Fruit fly (Drosophila melanogaster) whole organism, embryonic: Measurements from ENCODE around the gene CG31633.

Experiments
- Awh ChIP-seq: fragments of 200-800 bp; sonication (Bioruptor generic); IDR thresholded peaks from 2 replicates; pipeline ENCODE4, ENCODE4 v1.3.6; 2022; ENCODE audit warnings: missing biosample characterization, missing genetic modification characterization
- CG10959 ChIP-seq: fragments of 200-800 bp; sonication (Bioruptor generic); IDR thresholded peaks from 2 replicates; pipeline ENCODE4 v1.3.6; 2022; ENCODE audit warnings: missing biosample characterization, missing genetic modification characterization
- CG11398 ChIP-seq: fragments of 200-800 bp; sonication (Bioruptor generic); optimal IDR thresholded peaks from 2 replicates; lab custom pipeline; 2016; ENCODE audit warnings: missing biosample characterization, missing genetic modification characterization
- CG12104 ChIP-seq: fragments of 200-800 bp; sonication (Bioruptor generic); optimal IDR thresholded peaks from 3 replicates; lab custom pipeline; 2016; ENCODE audit warnings: missing biosample characterization, missing genetic modification characterization
- CG12391 ChIP-seq: fragments of 200-800 bp; sonication (Bioruptor generic); optimal IDR thresholded peaks from 3 replicates; lab custom pipeline; 2018; ENCODE audit warnings: missing biosample characterization, mild to moderate bottlenecking, missing genetic modification characterization, moderate library complexity
- CG13123 ChIP-seq: fragments of 200-800 bp; sonication (Bioruptor generic); optimal IDR thresholded peaks from 2 replicates; lab custom pipeline; 2016; ENCODE audit warnings: missing biosample characterization, missing genetic modification characterization
- CG13775 ChIP-seq: fragments of 200-800 bp; sonication (Bioruptor generic); optimal IDR thresholded peaks from 3 replicates; lab custom pipeline; 2017; ENCODE audit warnings: missing biosample characterization, mild to moderate bottlenecking, missing genetic modification characterization
- CG14014 ChIP-seq: fragments of 200-800 bp; sonication (Bioruptor generic); IDR thresholded peaks from 2 replicates; pipeline ENCODE4 v1.3.6; 2022; ENCODE audit warnings: missing biosample characterization, missing genetic modification characterization
- CG14710 ChIP-seq: fragments of 200-800 bp; sonication (Bioruptor generic); optimal IDR thresholded peaks from 3 replicates; lab custom pipeline; 2019; ENCODE audit warnings: missing biosample characterization, mild to moderate bottlenecking, missing genetic modification characterization, moderate library complexity
- CG1602 ChIP-seq: fragments of 200-800 bp; sonication (Bioruptor generic); optimal IDR thresholded peaks from 3 replicates; lab custom pipeline; 2016; ENCODE audit warnings: missing biosample characterization, missing genetic modification characterization
- CG18262 ChIP-seq: fragments of 200-800 bp; optimal IDR thresholded peaks from 3 replicates; lab custom pipeline; 2019; ENCODE audit warnings: missing biosample characterization, mild to moderate bottlenecking, missing genetic modification characterization, moderate library complexity
- CG31441 ChIP-seq: fragments of 200-800 bp; sonication (Bioruptor generic); IDR thresholded peaks from 2 replicates; pipeline ENCODE4 v1.3.6; 2022; ENCODE audit warnings: missing biosample characterization, missing genetic modification characterization
- CG3163 ChIP-seq: fragments of 200-800 bp; sonication (Bioruptor generic); optimal IDR thresholded peaks from 3 replicates; lab custom pipeline; 2016; ENCODE audit warnings: missing biosample characterization, missing genetic modification characterization
- CG32532 ChIP-seq: fragments of 200-800 bp; sonication (Bioruptor generic); IDR thresholded peaks from 2 replicates; pipeline ENCODE4 v1.3.6; 2022; ENCODE audit warnings: missing biosample characterization, missing genetic modification characterization
- CG3407 ChIP-seq: fragments of 200-800 bp; sonication (Bioruptor generic); optimal IDR thresholded peaks from 2 replicates; lab custom pipeline; 2018; ENCODE audit warnings: missing biosample characterization, mild to moderate bottlenecking, missing genetic modification characterization
- CG4707 ChIP-seq: fragments of 200-800 bp; sonication (Bioruptor generic); optimal IDR thresholded peaks from 2 replicates; lab custom pipeline; 2018; ENCODE audit warnings: missing biosample characterization, mild to moderate bottlenecking, missing genetic modification characterization, moderate library complexity
- Chrac-16 ChIP-seq: fragments of 200-800 bp; sonication (Bioruptor generic); optimal IDR thresholded peaks from 3 replicates; lab custom pipeline; 2016; ENCODE audit warnings: missing biosample characterization, missing genetic modification characterization
- CrebB ChIP-seq: fragments of 200-800 bp; sonication (Bioruptor generic); optimal IDR thresholded peaks from 3 replicates; lab custom pipeline; 2018; ENCODE audit warnings: missing biosample characterization, mild to moderate bottlenecking, missing genetic modification characterization
- Dref ChIP-seq: fragments of 200-800 bp; sonication (Bioruptor generic); IDR thresholded peaks from 2 replicates; pipeline ENCODE4 v1.3.6; 2022; ENCODE audit warnings: missing biosample characterization, missing genetic modification characterization
- Drgx ChIP-seq: fragments of 200-800 bp; sonication (Bioruptor generic); IDR thresholded peaks from 2 replicates; pipeline ENCODE4 v1.3.6; 2022; ENCODE audit warnings: missing biosample characterization, missing genetic modification characterization
- E2f1 ChIP-seq: fragments of 200-800 bp; sonication (Bioruptor generic); IDR thresholded peaks from 2 replicates; pipeline ENCODE4 v1.3.6; 2022; ENCODE audit warnings: missing biosample characterization, missing genetic modification characterization
- Lim3 ChIP-seq: fragments of 200-800 bp; sonication (Bioruptor generic); IDR thresholded peaks from 2 replicates; pipeline ENCODE4 v1.3.6; 2022; ENCODE audit warnings: missing biosample characterization, missing genetic modification characterization
- Med ChIP-seq: fragments of 200-800 bp; sonication (Bioruptor generic); peaks from one replicate; lab custom pipeline; 2016; ENCODE audit warnings: missing biosample characterization, missing genetic modification characterization, mild to moderate bottlenecking, inconsistent platforms, moderate library complexity
- NC2β ChIP-seq: fragments of 200-800 bp; sonication (Bioruptor generic); optimal IDR thresholded peaks from 2 replicates; lab custom pipeline; 2016; ENCODE audit warnings: missing biosample characterization, missing genetic modification characterization
- Neu2 ChIP-seq: fragments of 200-800 bp; sonication (Bioruptor generic); optimal IDR thresholded peaks from 3 replicates; lab custom pipeline; 2016; ENCODE audit warnings: missing biosample characterization, missing genetic modification characterization, borderline replicate concordance
- Nf-YA ChIP-seq: fragments of 200-800 bp; sonication (Bioruptor generic); IDR thresholded peaks from 2 replicates; pipeline ENCODE4 v1.3.6; 2022; ENCODE audit warnings: missing biosample characterization, missing genetic modification characterization
- Pdp1 ChIP-seq, 2 experiments: fragments of 200-800 bp; sonication (Bioruptor generic); optimal IDR thresholded peaks; 3 replicates each; lab custom pipeline; 2016; ENCODE audit warnings: missing biosample characterization in 2 of 2, missing genetic modification characterization in 2 of 2, mild to moderate bottlenecking in 1 of 2, moderate library complexity in 1 of 2
- Ravus ChIP-seq: fragments of 200-800 bp; sonication (Bioruptor generic); IDR thresholded peaks from 2 replicates; pipeline ENCODE4 v1.3.6; 2022; ENCODE audit warnings: missing biosample characterization, missing genetic modification characterization
- Trl ChIP-seq, 3 experiments: fragments of >200 bp in 2 of 3; fragments of 200-800 bp in 1 of 3; sonication (Bioruptor generic) in 1 of 3; optimal IDR thresholded peaks; 2 replicates in 1 of 3; 3 replicates in 2 of 3; lab custom pipeline; 2016 to 2017; ENCODE audit warnings: missing biosample characterization in 1 of 3, missing genetic modification characterization in 1 of 3
- Vsx1 ChIP-seq: fragments of 200-800 bp; sonication (Bioruptor generic); optimal IDR thresholded peaks from 2 replicates; lab custom pipeline; 2017; ENCODE audit warnings: missing biosample characterization, mild to moderate bottlenecking, missing genetic modification characterization, missing genetic modification reagents
- ase ChIP-seq: fragments of 200-800 bp; sonication (Bioruptor generic); IDR thresholded peaks from 3 replicates; pipeline ENCODE4 v1.3.6; 2022; ENCODE audit warnings: missing biosample characterization, missing genetic modification characterization
- az2 ChIP-seq: fragments of 200-800 bp; sonication (Bioruptor generic); optimal IDR thresholded peaks from 3 replicates; lab custom pipeline; 2016; ENCODE audit warnings: missing biosample characterization, missing genetic modification characterization
- bcd ChIP-seq: fragments of 200-800 bp; sonication (Bioruptor generic); optimal IDR thresholded peaks from 2 replicates; lab custom pipeline; 2017; ENCODE audit warnings: missing biosample characterization, mild to moderate bottlenecking, missing genetic modification characterization
- btn ChIP-seq: fragments of 200-800 bp; sonication (Bioruptor generic); optimal IDR thresholded peaks from 2 replicates; lab custom pipeline; 2016; ENCODE audit warnings: missing biosample characterization, missing genetic modification characterization
- chif ChIP-seq, 2 experiments: fragments of 200-800 bp; sonication (Bioruptor generic); optimal IDR thresholded peaks; 3 replicates each; lab custom pipeline; 2016; ENCODE audit warnings: missing biosample characterization in 2 of 2, missing genetic modification characterization in 2 of 2
- chn ChIP-seq: fragments of 200-800 bp; sonication (Bioruptor generic); optimal IDR thresholded peaks from 2 replicates; lab custom pipeline; 2016; ENCODE audit warnings: missing biosample characterization, missing genetic modification characterization
- da ChIP-seq: fragments of 200-800 bp; sonication (Bioruptor generic); optimal IDR thresholded peaks from 2 replicates; lab custom pipeline; 2016; ENCODE audit warnings: missing biosample characterization, missing genetic modification characterization
- dan ChIP-seq: fragments of 200-800 bp; sonication (Bioruptor generic); IDR thresholded peaks from 2 replicates; pipeline ENCODE4 v1.3.6; 2022; ENCODE audit warnings: missing biosample characterization, missing genetic modification characterization
- gfzf ChIP-seq: fragments of 200-800 bp; sonication (Bioruptor generic); optimal IDR thresholded peaks from 2 replicates; lab custom pipeline; 2016; ENCODE audit warnings: missing biosample characterization, mild to moderate bottlenecking, missing genetic modification characterization, moderate library complexity
- grn ChIP-seq: fragments of 200-800 bp; sonication (Bioruptor generic); optimal IDR thresholded peaks from 3 replicates; lab custom pipeline; 2017; ENCODE audit warnings: missing biosample characterization, missing genetic modification characterization
- gsb-n ChIP-seq: fragments of 200-800 bp; sonication (Bioruptor generic); optimal IDR thresholded peaks from 3 replicates; lab custom pipeline; 2018; ENCODE audit warnings: missing biosample characterization, mild to moderate bottlenecking, missing genetic modification characterization
- inv ChIP-seq: fragments of 200-800 bp; sonication (Bioruptor generic); IDR thresholded peaks from 2 replicates; pipeline ENCODE4 v1.3.6; 2022; ENCODE audit warnings: missing biosample characterization, missing genetic modification characterization; ENCODE audit not compliant: partially characterized antibody
- kah ChIP-seq: fragments of 200-800 bp; sonication (Bioruptor generic); optimal IDR thresholded peaks from 2 replicates; lab custom pipeline; 2018; ENCODE audit warnings: missing biosample characterization, mild to moderate bottlenecking, missing genetic modification characterization
- nmo ChIP-seq: fragments of 200-800 bp; sonication (Bioruptor generic); optimal IDR thresholded peaks from 2 replicates; lab custom pipeline; 2018; ENCODE audit warnings: missing biosample characterization, mild to moderate bottlenecking, missing genetic modification characterization, moderate library complexity
- onecut ChIP-seq: fragments of 200-800 bp; sonication (Bioruptor generic); IDR thresholded peaks from 2 replicates; pipeline ENCODE4 v1.3.6; 2022; ENCODE audit warnings: missing biosample characterization, missing genetic modification characterization
- peb ChIP-seq: fragments of 200-800 bp; sonication (Bioruptor generic); IDR thresholded peaks from 2 replicates; pipeline ENCODE4 v1.3.6; 2022; ENCODE audit warnings: missing biosample characterization, missing genetic modification characterization
- prd ChIP-seq, 3 experiments: fragments of >200 bp in 2 of 3; fragments of 200-800 bp in 1 of 3; sonication (Bioruptor generic) in 1 of 3; optimal IDR thresholded peaks in 2 of 3; IDR thresholded peaks in 1 of 3; 2 replicates in 2 of 3; 3 replicates in 1 of 3; pipeline versions ENCODE4 v1.3.6 to Lab custom; 2017 to 2022; ENCODE audit warnings: missing biosample characterization in 1 of 3, missing genetic modification characterization in 1 of 3
- sens ChIP-seq: fragments of 200-800 bp; sonication (Bioruptor generic); peaks from one replicate; lab custom pipeline; 2016; ENCODE audit warnings: missing biosample characterization, missing genetic modification characterization
- sob ChIP-seq: fragments of 200-800 bp; sonication (Bioruptor generic); IDR thresholded peaks from 2 replicates; pipeline ENCODE4 v1.3.6; 2022; ENCODE audit warnings: missing biosample characterization, missing genetic modification characterization
- trem ChIP-seq: fragments of 200-800 bp; optimal IDR thresholded peaks from 3 replicates; lab custom pipeline; 2019; ENCODE audit warnings: missing biosample characterization, mild to moderate bottlenecking, missing genetic modification characterization, moderate library complexity
- zfh1 ChIP-seq: fragments of 200-800 bp; sonication (Bioruptor generic); IDR thresholded peaks from 3 replicates; pipeline ENCODE4 v1.3.6; 2022; ENCODE audit warnings: missing biosample characterization, missing genetic modification characterization

CG31633 gene

DNA sequence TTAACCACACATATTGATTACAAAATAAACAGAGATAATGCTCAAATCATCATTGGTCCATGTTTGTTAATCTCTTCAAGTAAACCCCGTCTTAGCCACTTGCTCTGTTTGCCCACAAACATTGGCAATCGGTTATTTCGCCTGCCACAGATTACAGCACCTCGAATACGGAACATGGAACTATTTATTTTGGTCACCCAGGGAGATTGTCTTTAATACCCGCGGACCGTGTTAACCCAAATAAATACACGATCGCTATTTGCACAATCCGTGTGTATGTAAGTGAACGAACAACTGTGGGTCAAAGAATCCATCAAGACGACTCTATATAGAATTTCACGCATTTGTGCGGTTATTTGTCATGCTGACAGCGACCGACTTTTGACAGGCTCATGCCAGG, 44.6 kb upstream of the CG31633 start (continued):
- TF ChIP-seq CG13775 (GFP tag; lab: Kevin White, UChicago) = peak; percentile 37
- TF ChIP-seq CG14014 (GFP tag; lab: Robert Waterston, UW) = peak; percentile 39; the same call in 1 of the 2 replicates
- peak; percentile 33 for TF ChIP-seq CG13123
- no peak for TF ChIP-seq Awh (GFP tag; lab: Robert Waterston, UW)
- no peak for TF ChIP-seq Trl (optimal IDR thresholded peaks at IDR 0.05; lab: Kevin White, UChicago)
- TF ChIP-seq Trl (GFP tag; optimal IDR thresholded peaks at IDR 0.05; lab: Kevin White, UChicago) = peak; percentile 61
- TF ChIP-seq Med (GFP tag; lab: Kevin White, UChicago) = peak; percentile 84
- TF ChIP-seq prd (optimal IDR thresholded peaks at IDR 0.05; lab: Kevin White, UChicago) = no peak
- peak; percentile 50; the same call in 2 of the 3 replicates for TF ChIP-seq prd (GFP tag; IDR thresholded peaks at IDR 0.05; lab: Robert Waterston, UW)
- TF ChIP-seq zfh1 (GFP tag; lab: Robert Waterston, UW) = peak; percentile 60; the same call in 2 of the 3 replicates
- TF ChIP-seq CG31441 = peak; percentile 18; the same call in 1 of the 2 replicates
- no peak for TF ChIP-seq dan
- no peak for TF ChIP-seq Dref (GFP tag; lab: Robert Waterston, UW)
- TF ChIP-seq CG32532 (GFP tag; lab: Robert Waterston, UW) = 0 out of 2 replicates have a peak, but pooled peaks have one; percentile 5
- TF ChIP-seq btn (GFP tag; lab: Kevin White, UChicago) = peak; percentile 21
- peak; percentile 43 for TF ChIP-seq CG18262 (tag; lab: Kevin White, UChicago)
- no peak for TF ChIP-seq nmo (GFP tag; lab: Kevin White, UChicago)
- no peak for TF ChIP-seq peb (GFP tag; lab: Robert Waterston, UW)
- TF ChIP-seq Nf-YA (GFP tag; lab: Robert Waterston, UW) = no peak
- no peak for TF ChIP-seq da (GFP tag; lab: Kevin White, UChicago)
- peak; percentile 3 for TF ChIP-seq bcd (GFP tag; lab: Kevin White, UChicago)
- TF ChIP-seq Vsx1 (GFP tag; lab: Kevin White, UChicago) = peak; percentile 7
- no peak for TF ChIP-seq E2f1 (GFP tag; lab: Robert Waterston, UW)
- 0 out of 2 replicates have a peak, but pooled peaks have one; percentile 25 for TF ChIP-seq sob (GFP tag; lab: Robert Waterston, UW)
- peak; percentile 14 for TF ChIP-seq grn (GFP tag; lab: Kevin White, UChicago)
- peak in 1 of 2 experiments; percentile 49 for TF ChIP-seq Pdp1 (GFP tag; optimal IDR thresholded peaks at IDR 0.05; lab: Kevin White, UChicago)
- no peak for TF ChIP-seq chn (GFP tag; lab: Kevin White, UChicago)
- TF ChIP-seq CG1602 (GFP tag; lab: Kevin White, UChicago) = peak; percentile 55
- TF ChIP-seq Lim3 (GFP tag; lab: Robert Waterston, UW) = no peak
- 0 out of 2 replicates have a peak, but pooled peaks have one; percentile 7 for TF ChIP-seq CG10959 (GFP tag; lab: Robert Waterston, UW)
- TF ChIP-seq CG3407 (GFP tag; lab: Kevin White, UChicago) = peak; percentile 26
- TF ChIP-seq CG12391 (tag; lab: Kevin White, UChicago) = peak; percentile 8
- no peak for TF ChIP-seq onecut
- TF ChIP-seq Chrac-16 (GFP tag; lab: Kevin White, UChicago) = no peak
- TF ChIP-seq CG3163 = peak; percentile 8
- no peak for TF ChIP-seq kah
- no peak for TF ChIP-seq inv
- peak; percentile 52 for TF ChIP-seq Neu2 (GFP tag; lab: Kevin White, UChicago)
- peak; percentile 57 for TF ChIP-seq CG14710 (tag; lab: Kevin White, UChicago)
- TF ChIP-seq CG12104 = no peak
- peak; percentile 60 for TF ChIP-seq CG11398 (GFP tag; lab: Kevin White, UChicago)
- TF ChIP-seq gsb-n = peak; percentile 67
- TF ChIP-seq CrebB (tag; lab: Kevin White, UChicago) = peak; percentile 24
- TF ChIP-seq trem (tag; lab: Kevin White, UChicago) = peak; percentile 5
- TF ChIP-seq az2 (GFP tag; lab: Kevin White, UChicago) = no peak
- TF ChIP-seq ase (GFP tag; lab: Robert Waterston, UW) = no peak
- no peak for TF ChIP-seq gfzf (GFP tag; lab: Kevin White, UChicago)
- no peak for TF ChIP-seq Drgx (GFP tag; lab: Robert Waterston, UW)
- peak; percentile 54 for TF ChIP-seq NC2β
- peak; percentile 36 for TF ChIP-seq chif (GFP tag; optimal IDR thresholded peaks at IDR 0.05; lab: Kevin White, UChicago)
- no peak for TF ChIP-seq Ravus
- TF ChIP-seq sens (GFP tag; lab: Kevin White, UChicago) = peak; percentile 90
- TF ChIP-seq CG4707 (GFP tag; lab: Kevin White, UChicago) = no peak
